Fruit fly (Drosophila melanogaster) whole organism, embryonic: ENCODE data around the gene CG6738.

Source experiments
- Abd-B ChIP-seq: fragments of 200-800 bp; sonication (Bioruptor generic); optimal IDR thresholded peaks from 2 replicates; lab custom pipeline; 2018; ENCODE audit warnings: missing biosample characterization, mild to moderate bottlenecking, missing genetic modification characterization, moderate library complexity
- B-H2 ChIP-seq: fragments of 200-800 bp; sonication (Bioruptor generic); optimal IDR thresholded peaks from 2 replicates; lab custom pipeline; 2018; ENCODE audit warnings: missing biosample characterization, mild to moderate bottlenecking, missing genetic modification characterization
- BEAF-32 ChIP-seq: fragments of 200-800 bp; sonication (Bioruptor generic); optimal IDR thresholded peaks from 3 replicates; lab custom pipeline; 2017; ENCODE audit warnings: missing biosample characterization, missing genetic modification characterization, mild to moderate bottlenecking, moderate library complexity, missing genetic modification reagents
- CG1024 ChIP-seq: fragments of 200-800 bp; sonication (Bioruptor generic); IDR thresholded peaks from 2 replicates; pipeline ENCODE4 v1.3.6; 2022; ENCODE audit warnings: missing biosample characterization, missing genetic modification characterization
- CG11456 ChIP-seq: fragments of 200-800 bp; sonication (Bioruptor generic); IDR thresholded peaks from 3 replicates; pipeline ENCODE4 v1.3.6; 2022; ENCODE audit warnings: missing biosample characterization, missing genetic modification characterization
- CG13894 ChIP-seq: fragments of 200-800 bp; sonication (Bioruptor generic); optimal IDR thresholded peaks from 3 replicates; lab custom pipeline; 2018; ENCODE audit warnings: missing biosample characterization, mild to moderate bottlenecking, missing genetic modification characterization, moderate library complexity
- CG14667 ChIP-seq: fragments of 200-800 bp; sonication (Bioruptor generic); IDR thresholded peaks from 2 replicates; pipeline ENCODE4 v1.3.6; 2022; ENCODE audit warnings: missing biosample characterization, missing genetic modification characterization
- CG14860 ChIP-seq: fragments of 200-800 bp; sonication (Bioruptor generic); IDR thresholded peaks from 3 replicates; pipeline ENCODE4 v1.3.6; 2022; ENCODE audit warnings: missing biosample characterization, missing genetic modification characterization; ENCODE audit not compliant: partially characterized antibody
- CG15269 ChIP-seq: fragments of 200-800 bp; sonication (Bioruptor generic); optimal IDR thresholded peaks from 2 replicates; lab custom pipeline; 2018; ENCODE audit warnings: missing biosample characterization, mild to moderate bottlenecking, missing genetic modification characterization, moderate library complexity
- CG1647 ChIP-seq: fragments of 200-800 bp; sonication (Bioruptor generic); optimal IDR thresholded peaks from 3 replicates; lab custom pipeline; 2016; ENCODE audit warnings: missing biosample characterization, missing genetic modification characterization
- CG17186 ChIP-seq: fragments of 200-800 bp; sonication (Bioruptor generic); optimal IDR thresholded peaks from 3 replicates; lab custom pipeline; 2017; ENCODE audit warnings: missing biosample characterization, missing genetic modification reagents, missing genetic modification characterization
- CG17328 ChIP-seq: fragments of 200-800 bp; sonication (Bioruptor generic); IDR thresholded peaks from 2 replicates; pipeline ENCODE4 v1.3.6; 2022; ENCODE audit warnings: missing biosample characterization, missing genetic modification characterization
- CG31224 ChIP-seq: fragments of 200-800 bp; sonication (Bioruptor generic); IDR thresholded peaks from 2 replicates; pipeline ENCODE4 v1.3.6; 2022; ENCODE audit warnings: missing biosample characterization, missing genetic modification characterization
- CG33213 ChIP-seq: fragments of 200-800 bp; sonication (Bioruptor generic); optimal IDR thresholded peaks from 3 replicates; lab custom pipeline; 2016; ENCODE audit warnings: missing biosample characterization, missing genetic modification characterization
- CG7357 ChIP-seq: fragments of 200-800 bp; sonication (Bioruptor generic); IDR thresholded peaks from 3 replicates; pipeline ENCODE4 v1.3.6; 2022; ENCODE audit warnings: missing biosample characterization, missing genetic modification characterization
- CG7963 ChIP-seq: fragments of 200-800 bp; sonication (Bioruptor generic); IDR thresholded peaks from 3 replicates; pipeline ENCODE4 v1.3.6; 2022; ENCODE audit warnings: missing biosample characterization, missing genetic modification characterization; ENCODE audit not compliant: partially characterized antibody
- CG8944 ChIP-seq: fragments of 200-800 bp; sonication (Bioruptor generic); optimal IDR thresholded peaks from 3 replicates; lab custom pipeline; 2016; ENCODE audit warnings: missing biosample characterization, missing genetic modification characterization
- CG9437 ChIP-seq: fragments of 200-800 bp; sonication (Bioruptor generic); optimal IDR thresholded peaks from 2 replicates; lab custom pipeline; 2018; ENCODE audit warnings: missing biosample characterization, mild to moderate bottlenecking, missing genetic modification characterization
- Dll ChIP-seq: fragments of 200-800 bp; sonication (Bioruptor generic); IDR thresholded peaks from 4 replicates; pipeline ENCODE4 v1.3.6; 2022; ENCODE audit warnings: missing biosample characterization, missing genetic modification characterization; ENCODE audit not compliant: partially characterized antibody
- Dp ChIP-seq: fragments of 200-800 bp; sonication (Bioruptor generic); optimal IDR thresholded peaks from 2 replicates; lab custom pipeline; 2018; ENCODE audit warnings: missing biosample characterization, mild to moderate bottlenecking, missing genetic modification characterization, moderate library complexity
- Lhr ChIP-seq: fragments of 200-800 bp; sonication (Bioruptor generic); optimal IDR thresholded peaks from 3 replicates; lab custom pipeline; 2017; ENCODE audit warnings: mild to moderate bottlenecking, missing biosample characterization, missing genetic modification reagents, missing genetic modification characterization
- MBD-R2 ChIP-seq: fragments of 200-800 bp; sonication (Bioruptor generic); IDR thresholded peaks from 2 replicates; pipeline ENCODE4 v1.3.6; 2022; ENCODE audit warnings: missing biosample characterization, missing genetic modification characterization
- MESR4 ChIP-seq: fragments of 200-800 bp; sonication (Bioruptor generic); optimal IDR thresholded peaks from 2 replicates; lab custom pipeline; 2018; ENCODE audit warnings: missing biosample characterization, mild to moderate bottlenecking, missing genetic modification characterization, moderate library complexity
- Meics ChIP-seq: fragments of 200-800 bp; sonication (Bioruptor generic); optimal IDR thresholded peaks from 2 replicates; lab custom pipeline; 2017; ENCODE audit warnings: missing biosample characterization, mild to moderate bottlenecking, missing genetic modification characterization
- Nf-YC ChIP-seq: fragments of 200-800 bp; optimal IDR thresholded peaks from 3 replicates; lab custom pipeline; 2019; ENCODE audit warnings: missing biosample characterization, mild to moderate bottlenecking, missing genetic modification characterization, moderate library complexity
- Opbp ChIP-seq: fragments of 200-800 bp; sonication (Bioruptor generic); IDR thresholded peaks from 3 replicates; pipeline ENCODE4 v1.3.6; 2022; ENCODE audit warnings: missing biosample characterization, missing genetic modification characterization; ENCODE audit not compliant: partially characterized antibody
- Pdp1 ChIP-seq, 2 experiments: fragments of 200-800 bp; sonication (Bioruptor generic); optimal IDR thresholded peaks; 3 replicates each; lab custom pipeline; 2016; ENCODE audit warnings: missing biosample characterization in 2 of 2, missing genetic modification characterization in 2 of 2, mild to moderate bottlenecking in 1 of 2, moderate library complexity in 1 of 2
- Usf ChIP-seq: fragments of 200-800 bp; sonication (Bioruptor generic); optimal IDR thresholded peaks from 2 replicates; lab custom pipeline; 2017; ENCODE audit warnings: missing genotype, missing biosample characterization, missing genetic modification characterization
- ap ChIP-seq: fragments of 200-800 bp; sonication (Bioruptor generic); IDR thresholded peaks from 2 replicates; pipeline ENCODE4 v1.3.6; 2022; ENCODE audit warnings: missing biosample characterization, missing genetic modification characterization
- crol ChIP-seq: fragments of 200-800 bp; sonication (Bioruptor generic); IDR thresholded peaks from 2 replicates; pipeline ENCODE4 v1.3.6; 2022; ENCODE audit warnings: missing biosample characterization, missing genetic modification characterization
- ems ChIP-seq: fragments of 200-800 bp; sonication (Bioruptor generic); optimal IDR thresholded peaks from 3 replicates; lab custom pipeline; 2016; ENCODE audit warnings: missing biosample characterization, missing genetic modification characterization
- gfzf ChIP-seq: fragments of 200-800 bp; sonication (Bioruptor generic); optimal IDR thresholded peaks from 2 replicates; lab custom pipeline; 2016; ENCODE audit warnings: missing biosample characterization, mild to moderate bottlenecking, missing genetic modification characterization, moderate library complexity
- hb ChIP-seq: fragments of 200-800 bp; sonication (Bioruptor generic); IDR thresholded peaks from 3 replicates; pipeline ENCODE4 v1.3.6; 2022; ENCODE audit warnings: missing biosample characterization, missing genetic modification characterization; ENCODE audit not compliant: partially characterized antibody
- hbn ChIP-seq: fragments of 200-800 bp; sonication (Bioruptor generic); IDR thresholded peaks from 2 replicates; pipeline ENCODE4 v1.3.6; 2022; ENCODE audit warnings: missing biosample characterization, missing genetic modification characterization; ENCODE audit not compliant: partially characterized antibody
- hth ChIP-seq: fragments of >200 bp; optimal IDR thresholded peaks from 2 replicates; lab custom pipeline; 2017; ENCODE audit warnings: inconsistent platforms
- insv ChIP-seq, 2 experiments: fragments of 200-800 bp; sonication (Bioruptor generic); optimal IDR thresholded peaks; 3 replicates each; lab custom pipeline; 2016 to 2018; ENCODE audit warnings: missing biosample characterization in 2 of 2, missing genetic modification characterization in 2 of 2
- jigr1 ChIP-seq: fragments of 200-800 bp; sonication (Bioruptor generic); IDR thresholded peaks from 3 replicates; pipeline ENCODE4 v1.3.6; 2022; ENCODE audit warnings: missing biosample characterization, missing genetic modification characterization
- ken ChIP-seq: fragments of 200-800 bp; sonication (Bioruptor generic); IDR thresholded peaks from 3 replicates; pipeline ENCODE4 v1.3.6; 2022; ENCODE audit warnings: missing biosample characterization, missing genetic modification characterization
- kni ChIP-seq: fragments of 200-800 bp; sonication (Bioruptor generic); optimal IDR thresholded peaks from 3 replicates; lab custom pipeline; 2017; ENCODE audit warnings: mild to moderate bottlenecking, missing biosample characterization, missing genetic modification reagents, missing genetic modification characterization
- mirr ChIP-seq: fragments of 200-800 bp; sonication (Bioruptor generic); optimal IDR thresholded peaks from 3 replicates; lab custom pipeline; 2018; ENCODE audit warnings: missing biosample characterization, mild to moderate bottlenecking, missing genetic modification characterization
- nmo ChIP-seq: fragments of 200-800 bp; sonication (Bioruptor generic); optimal IDR thresholded peaks from 2 replicates; lab custom pipeline; 2018; ENCODE audit warnings: missing biosample characterization, mild to moderate bottlenecking, missing genetic modification characterization, moderate library complexity
- pita ChIP-seq: fragments of 200-800 bp; sonication (Bioruptor generic); optimal IDR thresholded peaks from 2 replicates; lab custom pipeline; 2017; ENCODE audit warnings: missing biosample characterization, mild to moderate bottlenecking, missing genetic modification characterization
- row ChIP-seq: fragments of 200-800 bp; sonication (Bioruptor generic); IDR thresholded peaks from 3 replicates; pipeline ENCODE4 v1.3.6; 2022; ENCODE audit warnings: missing biosample characterization, missing genetic modification characterization
- run ChIP-seq: fragments of 200-800 bp; sonication (Bioruptor generic); optimal IDR thresholded peaks from 3 replicates; lab custom pipeline; 2018; ENCODE audit warnings: missing biosample characterization, mild to moderate bottlenecking, missing genetic modification characterization
- sna ChIP-seq: fragments of 200-800 bp; sonication (Bioruptor generic); IDR thresholded peaks from 2 replicates; pipeline ENCODE4 v1.3.6; 2022; ENCODE audit warnings: missing biosample characterization, missing genetic modification characterization; ENCODE audit not compliant: partially characterized antibody
- ssp ChIP-seq: fragments of 200-800 bp; sonication (Bioruptor generic); IDR thresholded peaks from 2 replicates; pipeline ENCODE4 v1.3.6; 2022; ENCODE audit warnings: missing biosample characterization, missing genetic modification characterization
- stwl ChIP-seq: fragments of 200-800 bp; sonication (Bioruptor generic); optimal IDR thresholded peaks from 3 replicates; lab custom pipeline; 2018; ENCODE audit warnings: missing biosample characterization, mild to moderate bottlenecking, missing genetic modification characterization, moderate library complexity
- zfh1 ChIP-seq: fragments of 200-800 bp; sonication (Bioruptor generic); IDR thresholded peaks from 3 replicates; pipeline ENCODE4 v1.3.6; 2022; ENCODE audit warnings: missing biosample characterization, missing genetic modification characterization

Gene CG6738

DNA sequence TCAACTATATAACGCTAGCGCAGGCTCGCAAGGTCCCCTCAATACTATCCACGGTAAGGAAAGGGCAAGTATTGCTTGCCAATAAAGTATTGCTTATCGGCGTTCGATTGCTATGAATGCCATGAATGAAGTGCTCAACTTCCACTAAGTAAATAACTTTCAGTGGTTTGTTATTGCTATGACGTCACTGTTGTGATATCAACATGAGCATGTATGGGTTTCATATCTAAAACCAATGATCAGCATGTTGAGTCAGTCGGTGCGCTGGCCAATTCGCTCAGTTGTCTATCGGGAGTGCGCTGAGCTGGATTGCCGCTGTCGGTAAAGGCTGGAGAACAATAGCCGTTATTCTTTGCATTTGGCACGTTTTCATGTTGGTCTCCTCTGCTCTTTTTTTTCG lies 21.6 kb downstream of the CG6738 start (continued):
- TF ChIP-seq insv (GFP tag; optimal IDR thresholded peaks at IDR 0.05; lab: Kevin White, UChicago) (no peak), CG11456 (GFP tag; lab: Robert Waterston, UW) (no peak), CG14667 (GFP tag; lab: Robert Waterston, UW) (no peak), jigr1 (GFP tag; lab: Robert Waterston, UW) (no peak), Abd-B (GFP tag; lab: Kevin White, UChicago) (no peak), ssp (GFP tag; lab: Robert Waterston, UW) (no peak), Meics (no peak), B-H2 (GFP tag; lab: Kevin White, UChicago) (no peak), CG31224 (GFP tag; lab: Robert Waterston, UW) (no peak), ems (GFP tag; lab: Kevin White, UChicago) (no peak), CG15269 (tag; lab: Kevin White, UChicago) (no peak), mirr (GFP tag; lab: Kevin White, UChicago) (peak; percentile 77), CG13894 (tag; lab: Kevin White, UChicago) (no peak), Usf (no peak), ap (no peak), run (no peak), CG33213 (GFP tag; lab: Kevin White, UChicago) (no peak), Nf-YC (tag; lab: Kevin White, UChicago) (peak; percentile 54), CG14860 (GFP tag; lab: Robert Waterston, UW) (no peak), MBD-R2 (no peak)

DNA sequence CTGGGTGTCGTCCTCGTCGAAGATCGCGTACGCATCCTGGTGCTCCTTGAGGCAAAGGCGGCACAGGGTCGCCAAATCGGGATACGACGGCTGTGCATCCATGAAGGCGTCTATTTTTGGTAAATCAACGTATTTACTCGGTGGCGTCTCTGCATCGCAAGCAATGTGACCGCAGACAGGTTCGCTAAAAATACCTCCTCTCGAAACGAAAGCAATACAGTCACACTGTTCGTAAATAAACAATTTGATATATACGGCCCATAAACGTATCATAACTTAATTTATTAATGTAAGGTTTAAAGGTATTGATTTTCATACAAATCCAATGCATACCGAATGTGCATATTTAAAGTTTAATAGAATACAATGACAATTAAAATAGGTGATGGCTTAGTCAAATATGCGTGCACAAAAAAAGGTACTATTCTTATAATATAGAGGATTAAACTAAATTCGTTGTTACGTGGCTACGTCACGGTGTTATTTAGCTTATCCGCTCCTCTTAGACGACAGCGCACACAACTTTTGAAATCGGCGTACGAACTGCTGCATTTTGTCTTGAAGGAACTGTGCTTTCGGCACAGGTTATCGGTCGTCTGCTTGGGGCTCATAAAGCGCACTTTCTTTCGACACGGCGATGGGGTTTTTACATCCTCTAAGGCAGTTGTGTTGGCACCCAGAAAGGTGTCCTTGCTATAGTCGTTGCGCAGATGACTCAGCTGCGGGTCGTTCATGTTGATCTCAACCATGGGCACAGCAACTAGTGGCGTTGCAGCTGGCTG lies 27.1 kb downstream of the CG6738 start, which contains the start of gene CG31365:
Gene CG31365, minus strand, starts transcription at position 182 of the 782 bp plus-strand sequence.
- TF ChIP-seq gfzf (GFP tag; lab: Kevin White, UChicago) (peak; percentile 72), BEAF-32 (GFP tag; lab: Kevin White, UChicago) (peak; percentile 36), CG7963 (no peak), row (peak; percentile 44; the same call in 2 of the 3 replicates), CG15269 (tag; lab: Kevin White, UChicago) (no peak), MESR4 (GFP tag; lab: Kevin White, UChicago) (peak; percentile 90), hbn (GFP tag; lab: Robert Waterston, UW) (peak; percentile 41), ken (GFP tag; lab: Robert Waterston, UW) (no peak), CG17328 (GFP tag; lab: Robert Waterston, UW) (no peak), CG17186 (peak; percentile 2), zfh1 (0 out of 3 replicates have a peak, but pooled peaks have one; percentile 4), sna (0 out of 2 replicates have a peak, but pooled peaks have one; percentile 24), CG1647 (GFP tag; lab: Kevin White, UChicago) (no peak), CG8944 (no peak), stwl (tag; lab: Kevin White, UChicago) (peak; percentile 63), kni (GFP tag; lab: Kevin White, UChicago) (no peak), Lhr (GFP tag; lab: Kevin White, UChicago) (no peak), crol (no peak), pita (GFP tag; lab: Kevin White, UChicago) (no peak), CG9437 (peak; percentile 68), nmo (GFP tag; lab: Kevin White, UChicago) (peak; percentile 8), CG7357 (no peak), CG11456 (GFP tag; lab: Robert Waterston, UW) (no peak), hth (lab: Kevin White, UChicago) (no peak), CG1024 (GFP tag; lab: Robert Waterston, UW) (no peak), Opbp (GFP tag; lab: Robert Waterston, UW) (peak; percentile 24; the same call in 1 of the 3 replicates), hb (GFP tag; lab: Robert Waterston, UW) (no peak), Pdp1 (GFP tag; optimal IDR thresholded peaks at IDR 0.05; lab: Kevin White, UChicago) (peak in 1 of 2 experiments; percentile 11), Dp (GFP tag; lab: Kevin White, UChicago) (peak; percentile 36), Dll (GFP tag; lab: Robert Waterston, UW) (peak; percentile 15; the same call in 1 of the 4 replicates)
